Worm (Caenorhabditis elegans) whole organism, L4 larva: Measurements from ENCODE around the gene ugt-47.
A peak's percentile ranks its signal among the peaks of the same experiment; 100 is the strongest.

Source experiments
- F10B5.3 ChIP-seq: sonication (generic microtip); optimal IDR thresholded peaks from 2 replicates; lab custom pipeline; 2016; ENCODE audit warnings: mild to moderate bottlenecking, missing genetic modification characterization, missing compliant biosample characterization
- F37D6.2 ChIP-seq: sonication (generic microtip); optimal IDR thresholded peaks from 2 replicates; lab custom pipeline; 2016; ENCODE audit warnings: mild to moderate bottlenecking, missing genetic modification characterization, missing compliant biosample characterization
- T20F7.1 ChIP-seq: fragments of 200-800 bp; sonication (Bioruptor generic); optimal IDR thresholded peaks from 2 replicates; lab custom pipeline; 2018; ENCODE audit warnings: mild to moderate bottlenecking, missing genetic modification characterization, missing compliant biosample characterization
- Y75B8A.6 ChIP-seq: fragments of 200-800 bp; sonication (Bioruptor generic); IDR thresholded peaks from 2 replicates; pipeline ENCODE4 v1.3.6; 2022; ENCODE audit warnings: missing genetic modification reagents, missing genetic modification characterization, missing compliant biosample characterization
- ceh-20 ChIP-seq: fragments of 200-800 bp; sonication (Bioruptor generic); IDR thresholded peaks from 2 replicates; pipeline ENCODE4 v1.3.6; 2022; ENCODE audit warnings: missing genetic modification reagents, missing genetic modification characterization, missing compliant biosample characterization
- ceh-82 ChIP-seq: sonication (generic microtip); optimal IDR thresholded peaks from 2 replicates; lab custom pipeline; 2017; ENCODE audit warnings: missing biosample characterization, missing genetic modification characterization
- cey-2 ChIP-seq: sonication (generic microtip); optimal IDR thresholded peaks from 3 replicates; lab custom pipeline; 2017; ENCODE audit warnings: missing genetic modification characterization, mild to moderate bottlenecking, missing compliant biosample characterization, antibody characterized with exemption, borderline replicate concordance; ENCODE audit not compliant: insufficient read depth
- daf-12 ChIP-seq: fragments of 150-350 bp; optimal IDR thresholded peaks from 2 replicates; lab custom pipeline; 2014; ENCODE audit warnings: missing biosample characterization, missing genetic modification reagents, missing genetic modification characterization
- daf-19 ChIP-seq: fragments of 200-800 bp; sonication (Bioruptor generic); conservative IDR thresholded peaks from 2 replicates; pipeline ENCODE4 v1.3.6; 2022; ENCODE audit warnings: missing genetic modification characterization, missing compliant biosample characterization
- daf-8 ChIP-seq: fragments of 200-800 bp; sonication (Bioruptor generic); IDR thresholded peaks from 2 replicates; pipeline ENCODE4 v1.3.6; 2022; ENCODE audit warnings: missing genetic modification characterization, missing compliant biosample characterization
- dmd-6 ChIP-seq: fragments of 200-800 bp; sonication (Bioruptor generic); IDR thresholded peaks from 2 replicates; pipeline ENCODE4 v1.3.6; 2022; ENCODE audit warnings: missing genetic modification reagents, missing genetic modification characterization, missing compliant biosample characterization
- dmd-8 ChIP-seq: fragments of 200-800 bp; sonication (Bioruptor generic); IDR thresholded peaks from 2 replicates; pipeline ENCODE4 v1.3.6; 2022; ENCODE audit warnings: missing genetic modification characterization, missing compliant biosample characterization
- dmd-9 ChIP-seq: fragments of 200-800 bp; sonication (Bioruptor generic); IDR thresholded peaks from 2 replicates; pipeline ENCODE4 v1.3.6; 2022; ENCODE audit warnings: missing genetic modification reagents, missing genetic modification characterization, missing compliant biosample characterization
- egl-27 ChIP-seq: sonication (generic microtip); optimal IDR thresholded peaks from 3 replicates; lab custom pipeline; 2017; ENCODE audit warnings: missing biosample characterization, missing genetic modification reagents, missing genetic modification characterization
- egl-43 ChIP-seq: fragments of 200-800 bp; sonication (Bioruptor generic); IDR thresholded peaks from 2 replicates; pipeline ENCODE4 v1.3.6; 2022; ENCODE audit warnings: missing genetic modification reagents, missing genetic modification characterization, missing compliant biosample characterization
- hlh-11 ChIP-seq: fragments of 200-800 bp; sonication (Bioruptor generic); optimal IDR thresholded peaks from 2 replicates; lab custom pipeline; 2018; ENCODE audit warnings: mild to moderate bottlenecking, missing genetic modification characterization, missing compliant biosample characterization
- lin-1 ChIP-seq: fragments of 200-800 bp; sonication (Bioruptor generic); IDR thresholded peaks from 2 replicates; pipeline ENCODE4 v1.3.6; 2022; ENCODE audit warnings: missing genetic modification reagents, missing genetic modification characterization, missing compliant biosample characterization
- lin-29 ChIP-seq: fragments of 200-800 bp; sonication (Bioruptor generic); IDR thresholded peaks from 2 replicates; pipeline ENCODE4 v1.3.6; 2022; ENCODE audit warnings: missing genetic modification reagents, missing genetic modification characterization, missing compliant biosample characterization
- lin-38 ChIP-seq: fragments of 200-800 bp; sonication (Bioruptor generic); IDR thresholded peaks from 2 replicates; pipeline ENCODE4 v1.3.6; 2022; ENCODE audit warnings: missing genetic modification reagents, missing genetic modification characterization, missing compliant biosample characterization
- lsy-2 ChIP-seq, 2 experiments: fragments of 150-350 bp in 1 of 2; sonication (generic microtip) in 1 of 2; optimal IDR thresholded peaks; 2 replicates each; lab custom pipeline; 2014 to 2017; ENCODE audit warnings: missing biosample characterization in 2 of 2, missing genetic modification characterization in 2 of 2
- madf-5 ChIP-seq, 2 experiments: fragments of 200-800 bp; sonication (Bioruptor generic); IDR thresholded peaks; 2 replicates each; pipeline ENCODE4 v1.3.6; 2022; ENCODE audit warnings: missing compliant biosample characterization in 2 of 2, missing genetic modification characterization in 2 of 2
- nhr-28 ChIP-seq: fragments of 150-350 bp; optimal IDR thresholded peaks from 2 replicates; lab custom pipeline; 2014; ENCODE audit warnings: missing biosample characterization, missing genetic modification characterization
- nhr-48 ChIP-seq: sonication (generic microtip); optimal IDR thresholded peaks from 2 replicates; lab custom pipeline; 2016; ENCODE audit warnings: mild to moderate bottlenecking, missing genetic modification characterization, missing compliant biosample characterization
- nhr-77 ChIP-seq: fragments of 150-350 bp; optimal IDR thresholded peaks from 2 replicates; lab custom pipeline; 2014; ENCODE audit warnings: missing biosample characterization, missing genetic modification characterization
- pha-4 ChIP-seq, 2 experiments: fragments of 150-350 bp in 1 of 2; fragments of 200-800 bp in 1 of 2; sonication (Bioruptor generic) in 1 of 2; IDR thresholded peaks in 1 of 2; optimal IDR thresholded peaks in 1 of 2; 2 replicates each; pipeline versions ENCODE4 v1.3.6 to Lab custom; 2014 to 2022; ENCODE audit warnings: missing genetic modification characterization in 2 of 2, missing genetic modification reagents in 2 of 2, missing biosample characterization in 1 of 2, missing compliant biosample characterization in 1 of 2
- pqm-1 ChIP-seq: sonication (generic microtip); optimal IDR thresholded peaks from 2 replicates; lab custom pipeline; 2017; ENCODE audit warnings: missing biosample characterization, missing genetic modification characterization
- saeg-2 ChIP-seq: fragments of 200-800 bp; sonication (Bioruptor generic); IDR thresholded peaks from 2 replicates; pipeline ENCODE4 v1.3.6; 2022; ENCODE audit warnings: missing genetic modification reagents, missing genetic modification characterization, missing compliant biosample characterization
- sdz-12 ChIP-seq: fragments of 200-800 bp; sonication (Bioruptor generic); optimal IDR thresholded peaks from 2 replicates; lab custom pipeline; 2018; ENCODE audit warnings: mild to moderate bottlenecking, missing genetic modification characterization, missing compliant biosample characterization
- set-16 ChIP-seq: fragments of 200-800 bp; sonication (Bioruptor generic); IDR thresholded peaks from 2 replicates; pipeline ENCODE4 v1.3.6; 2022; ENCODE audit warnings: missing genetic modification reagents, missing genetic modification characterization, missing compliant biosample characterization
- tag-97 ChIP-seq: fragments of 200-800 bp; sonication (Bioruptor generic); IDR thresholded peaks from 2 replicates; pipeline ENCODE4 v1.3.6; 2022; ENCODE audit warnings: missing genetic modification characterization, missing compliant biosample characterization
- unc-130 ChIP-seq: sonication (generic microtip); optimal IDR thresholded peaks from 2 replicates; lab custom pipeline; 2016; ENCODE audit warnings: missing genetic modification reagents, missing genetic modification characterization, missing compliant biosample characterization
- unc-39 ChIP-seq: sonication (generic microtip); optimal IDR thresholded peaks from 2 replicates; lab custom pipeline; 2017; ENCODE audit warnings: missing biosample characterization, missing genetic modification characterization
- unc-62 ChIP-seq, 3 experiments: fragments of 150-350 bp in 1 of 3; sonication (generic microtip); optimal IDR thresholded peaks in 2 of 3; peaks in 1 of 3; 1 replicate in 1 of 3; 2 replicates in 2 of 3; lab custom pipeline; 2014 to 2017; ENCODE audit warnings: missing biosample characterization in 3 of 3, missing genetic modification characterization in 3 of 3, missing genetic modification reagents in 3 of 3, missing genotype in 1 of 3
- zfp-2 ChIP-seq: sonication (generic microtip); optimal IDR thresholded peaks from 2 replicates; lab custom pipeline; 2016; ENCODE audit warnings: mild to moderate bottlenecking, missing genetic modification characterization, missing compliant biosample characterization

The ugt-47 gene

DNA sequence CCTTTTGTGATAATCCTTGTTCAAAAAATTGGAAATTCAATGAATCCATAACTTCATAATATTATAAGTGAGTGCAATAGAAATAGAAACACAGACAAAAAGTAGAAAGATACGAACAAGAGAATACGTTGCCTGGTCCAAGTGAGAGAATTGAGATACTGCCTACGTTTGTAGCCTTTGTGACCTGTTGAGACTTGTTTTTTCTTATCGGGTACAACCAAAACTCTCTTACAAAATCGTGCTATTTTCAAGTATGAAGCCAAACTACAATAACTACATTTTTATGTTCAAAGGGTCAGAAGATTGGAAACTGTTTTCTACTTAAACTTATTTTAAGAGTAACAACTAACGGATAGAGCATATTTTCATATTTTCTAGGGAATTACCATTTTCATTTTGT lies 16.8 kb downstream of the ugt-47 start, which contains the start of gene nhr-205:
Gene nhr-205, minus strand, starts transcription at position 141 of the 400 bp plus-strand sequence.
- TF ChIP-seq ceh-82 (tag; lab: Kevin White, UChicago) (no peak), nhr-28 (tag; lab: Kevin White, UChicago) (peak; percentile 89), ceh-20 (GFP tag; lab: Robert Waterston, UW) (no peak), nhr-77 (tag; lab: Kevin White, UChicago) (peak; percentile 89), cey-2 (no peak)

DNA sequence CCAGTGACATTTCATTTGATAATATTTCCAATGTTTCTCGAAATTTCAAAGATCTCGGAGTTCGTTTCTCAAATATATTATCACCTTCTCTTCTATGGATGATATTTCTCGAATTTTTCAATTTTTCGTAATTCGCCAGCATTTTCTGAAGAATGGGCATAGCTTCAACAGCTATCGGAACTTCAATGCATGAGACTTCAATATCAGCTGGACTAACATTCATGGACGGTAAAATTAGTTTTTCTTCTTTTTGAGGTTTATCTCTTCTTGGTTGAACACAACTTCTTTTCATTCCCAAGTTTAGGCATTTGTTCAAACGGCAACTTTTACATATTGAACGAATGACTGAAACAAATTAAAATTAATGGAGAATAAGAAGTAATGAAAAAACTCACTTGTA lies 17.5 kb downstream of the ugt-47 start:
- TF ChIP-seq F37D6.2 (tag; lab: Kevin White, UChicago): no peak
- peak in 1 of 2 experiments; percentile 94 for TF ChIP-seq unc-62 (GFP tag; optimal IDR thresholded peaks at IDR 0.05 in 1 of 2; lab: Kevin White, UChicago)
- no peak for TF ChIP-seq unc-62 (tag; optimal IDR thresholded peaks at IDR 0.05; lab: Kevin White, UChicago)

DNA sequence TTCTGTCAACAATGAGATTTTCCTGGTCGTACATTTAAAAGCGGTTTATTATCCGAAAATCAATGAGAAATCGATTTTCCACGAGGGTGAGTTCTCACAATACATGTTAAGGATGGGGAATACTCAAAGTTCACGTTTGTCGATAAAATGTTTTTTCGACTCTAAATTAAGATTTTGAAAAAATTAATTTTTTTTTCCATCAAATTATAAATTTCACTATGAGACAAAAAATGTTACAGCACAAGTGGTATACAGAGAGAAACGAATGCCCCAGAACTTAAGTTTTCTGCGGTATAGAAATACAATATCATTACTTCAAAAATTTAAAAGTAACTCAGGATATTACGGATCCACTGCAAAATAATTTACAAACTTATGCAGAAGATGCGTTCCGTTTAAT lies 20.2 kb downstream of the ugt-47 start, which contains the start of gene R04B5.1:
Gene R04B5.1, minus strand, starts transcription at position 101 of the 400 bp plus-strand sequence.
- TF ChIP-seq T20F7.1 (no peak), lin-29 (GFP tag; lab: Robert Waterston, UW) (no peak), daf-19 (GFP tag; lab: Robert Waterston, UW) (no peak), egl-27 (tag; lab: Kevin White, UChicago) (no peak), dmd-9 (GFP tag; lab: Robert Waterston, UW) (no peak), pqm-1 (tag; lab: Kevin White, UChicago) (no peak), hlh-11 (tag; lab: Kevin White, UChicago) (no peak), Y75B8A.6 (no peak), daf-8 (GFP tag; lab: Robert Waterston, UW) (no peak), unc-130 (GFP tag; lab: Kevin White, UChicago) (no peak), zfp-2 (tag; lab: Kevin White, UChicago) (no peak), dmd-8 (GFP tag; lab: Robert Waterston, UW) (no peak), lin-38 (GFP tag; lab: Robert Waterston, UW) (no peak), tag-97 (GFP tag; lab: Robert Waterston, UW) (no peak), unc-39 (tag; lab: Kevin White, UChicago) (no peak), madf-5 (GFP tag; IDR thresholded peaks at IDR 0.05; lab: Robert Waterston, UW) (no peak), nhr-28 (tag; lab: Kevin White, UChicago) (no peak), nhr-48 (tag; lab: Kevin White, UChicago) (no peak)

- TF ChIP-seq egl-43 (no peak), lsy-2 (tag; optimal IDR thresholded peaks at IDR 0.05; lab: Kevin White, UChicago) (no peak), lin-1 (GFP tag; lab: Robert Waterston, UW) (no peak), daf-8 (GFP tag; lab: Robert Waterston, UW) (no peak), dmd-6 (GFP tag; lab: Robert Waterston, UW) (no peak), set-16 (GFP tag; lab: Robert Waterston, UW) (no peak), unc-130 (GFP tag; lab: Kevin White, UChicago) (no peak), pha-4 (GFP tag; IDR thresholded peaks at IDR 0.05; lab: Robert Waterston, UW) (no peak), pha-4 (tag; optimal IDR thresholded peaks at IDR 0.05; lab: Kevin White, UChicago) (no peak), saeg-2 (GFP tag; lab: Robert Waterston, UW) (no peak), T20F7.1 (no peak), F10B5.3 (no peak), sdz-12 (no peak), daf-12 (no peak)
These were observed 23.0 kb downstream of the ugt-47 start, which contains the start of gene F57A8.7 for ce11 chrV:10075441-10075840. Gene F57A8.7 (plus strand): TSS chrV:10075741.
